Fruit fly (Drosophila melanogaster) whole organism, embryonic: ENCODE results near the gene CG3630.
A peak's percentile ranks its signal among the peaks of the same experiment; 100 is the strongest.

Experiments
- Ada2b ChIP-seq: fragments of 200-800 bp; sonication (Bioruptor generic); IDR thresholded peaks from 2 replicates; pipeline ENCODE4 v1.3.6; 2022; ENCODE audit warnings: missing biosample characterization, missing genetic modification characterization
- Aef1 ChIP-seq: fragments of 200-800 bp; sonication (Bioruptor generic); IDR thresholded peaks from 3 replicates; pipeline ENCODE4 v1.3.6; 2022; ENCODE audit warnings: missing biosample characterization, missing genetic modification characterization
- BtbVII ChIP-seq: fragments of 200-800 bp; sonication (Bioruptor generic); optimal IDR thresholded peaks from 3 replicates; lab custom pipeline; 2017; ENCODE audit warnings: missing biosample characterization, mild to moderate bottlenecking, missing genetic modification characterization
- CG11085 ChIP-seq: fragments of 200-800 bp; sonication (Bioruptor generic); IDR thresholded peaks from 2 replicates; pipeline ENCODE4 v1.3.6; 2022; ENCODE audit warnings: missing biosample characterization, missing genetic modification characterization
- CG11398 ChIP-seq: fragments of 200-800 bp; sonication (Bioruptor generic); optimal IDR thresholded peaks from 2 replicates; lab custom pipeline; 2016; ENCODE audit warnings: missing biosample characterization, missing genetic modification characterization
- CG11504 ChIP-seq: fragments of 200-800 bp; sonication (Bioruptor generic); optimal IDR thresholded peaks from 3 replicates; lab custom pipeline; 2019; ENCODE audit warnings: missing biosample characterization, mild to moderate bottlenecking, missing genetic modification characterization, moderate library complexity
- CG11696 ChIP-seq: fragments of 200-800 bp; sonication (Bioruptor generic); IDR thresholded peaks from 2 replicates; pipeline ENCODE4 v1.3.6; 2022; ENCODE audit warnings: missing biosample characterization, missing genetic modification characterization
- CG13296 ChIP-seq: fragments of 200-800 bp; sonication (Bioruptor generic); optimal IDR thresholded peaks from 3 replicates; lab custom pipeline; 2018; ENCODE audit warnings: missing biosample characterization, mild to moderate bottlenecking, missing genetic modification characterization
- CG13775 ChIP-seq: fragments of 200-800 bp; sonication (Bioruptor generic); optimal IDR thresholded peaks from 3 replicates; lab custom pipeline; 2017; ENCODE audit warnings: missing biosample characterization, mild to moderate bottlenecking, missing genetic modification characterization
- CG1603 ChIP-seq: fragments of 200-800 bp; sonication (Bioruptor generic); optimal IDR thresholded peaks from 2 replicates; lab custom pipeline; 2019; ENCODE audit warnings: missing biosample characterization, mild to moderate bottlenecking, missing genetic modification characterization, moderate library complexity
- CG17361 ChIP-seq: fragments of 200-800 bp; sonication (Bioruptor generic); IDR thresholded peaks from 3 replicates; pipeline ENCODE4 v1.3.6; 2022; ENCODE audit warnings: missing biosample characterization, missing genetic modification characterization
- CG2202 ChIP-seq: fragments of 200-800 bp; sonication (Bioruptor generic); optimal IDR thresholded peaks from 2 replicates; lab custom pipeline; 2018; ENCODE audit warnings: missing biosample characterization, mild to moderate bottlenecking, missing genetic modification characterization
- CG32532 ChIP-seq: fragments of 200-800 bp; sonication (Bioruptor generic); IDR thresholded peaks from 2 replicates; pipeline ENCODE4 v1.3.6; 2022; ENCODE audit warnings: missing biosample characterization, missing genetic modification characterization
- CG42726 ChIP-seq: fragments of 200-800 bp; sonication (Bioruptor generic); IDR thresholded peaks from 2 replicates; pipeline ENCODE4 v1.3.6; 2022; ENCODE audit warnings: missing biosample characterization, missing genetic modification characterization; ENCODE audit not compliant: partially characterized antibody
- CG4707 ChIP-seq: fragments of 200-800 bp; sonication (Bioruptor generic); optimal IDR thresholded peaks from 2 replicates; lab custom pipeline; 2018; ENCODE audit warnings: missing biosample characterization, mild to moderate bottlenecking, missing genetic modification characterization, moderate library complexity
- CG6254 ChIP-seq: fragments of 200-800 bp; sonication (Bioruptor generic); optimal IDR thresholded peaks from 3 replicates; lab custom pipeline; 2017; ENCODE audit warnings: mild to moderate bottlenecking, missing biosample characterization, missing genetic modification reagents, missing genetic modification characterization
- CG6689 ChIP-seq: fragments of 200-800 bp; sonication (Bioruptor generic); IDR thresholded peaks from 2 replicates; pipeline ENCODE4 v1.3.6; 2022; ENCODE audit warnings: missing biosample characterization, missing genetic modification characterization
- CG6765 ChIP-seq: fragments of 200-800 bp; sonication (Bioruptor generic); optimal IDR thresholded peaks from 3 replicates; lab custom pipeline; 2017; ENCODE audit warnings: missing biosample characterization, mild to moderate bottlenecking, missing genetic modification characterization
- CG8359 ChIP-seq: fragments of 200-800 bp; sonication (Bioruptor generic); optimal IDR thresholded peaks from 2 replicates; lab custom pipeline; 2017; ENCODE audit warnings: missing biosample characterization, mild to moderate bottlenecking, missing genetic modification characterization, borderline replicate concordance
- CG9437 ChIP-seq: fragments of 200-800 bp; sonication (Bioruptor generic); optimal IDR thresholded peaks from 2 replicates; lab custom pipeline; 2018; ENCODE audit warnings: missing biosample characterization, mild to moderate bottlenecking, missing genetic modification characterization
- CoRest ChIP-seq: fragments of 200-800 bp; sonication (Bioruptor generic); optimal IDR thresholded peaks from 3 replicates; lab custom pipeline; 2018; ENCODE audit warnings: missing biosample characterization, mild to moderate bottlenecking, missing genetic modification characterization, moderate library complexity
- E2f2 ChIP-seq: fragments of 200-800 bp; sonication (Bioruptor generic); IDR thresholded peaks from 2 replicates; pipeline ENCODE4 v1.3.6; 2022; ENCODE audit warnings: missing biosample characterization, missing genetic modification characterization
- Fer1 ChIP-seq: fragments of 200-800 bp; sonication (Bioruptor generic); optimal IDR thresholded peaks from 2 replicates; lab custom pipeline; 2017; ENCODE audit warnings: missing biosample characterization, mild to moderate bottlenecking, missing genetic modification characterization
- Fer3 ChIP-seq: fragments of 200-800 bp; sonication (Bioruptor generic); optimal IDR thresholded peaks from 2 replicates; lab custom pipeline; 2018; ENCODE audit warnings: missing biosample characterization, mild to moderate bottlenecking, missing genetic modification characterization, moderate library complexity
- HLH3B ChIP-seq: fragments of 200-800 bp; sonication (Bioruptor generic); IDR thresholded peaks from 2 replicates; pipeline ENCODE4 v1.3.6; 2022; ENCODE audit warnings: missing biosample characterization, missing genetic modification characterization
- MTF-1 ChIP-seq: fragments of 200-800 bp; sonication (Bioruptor generic); optimal IDR thresholded peaks from 2 replicates; lab custom pipeline; 2018; ENCODE audit warnings: missing biosample characterization, mild to moderate bottlenecking, missing genetic modification characterization, borderline replicate concordance
- Pdp1 ChIP-seq, 2 experiments: fragments of 200-800 bp; sonication (Bioruptor generic); optimal IDR thresholded peaks; 3 replicates each; lab custom pipeline; 2016; ENCODE audit warnings: missing biosample characterization in 2 of 2, missing genetic modification characterization in 2 of 2, mild to moderate bottlenecking in 1 of 2, moderate library complexity in 1 of 2
- Ptx1 ChIP-seq: fragments of 200-800 bp; sonication (Bioruptor generic); IDR thresholded peaks from 2 replicates; pipeline ENCODE4 v1.3.6; 2022; ENCODE audit warnings: missing biosample characterization, missing genetic modification characterization
- Sox102F ChIP-seq: fragments of 200-800 bp; sonication (Bioruptor generic); optimal IDR thresholded peaks from 2 replicates; lab custom pipeline; 2018; ENCODE audit warnings: missing biosample characterization, mild to moderate bottlenecking, missing genetic modification characterization, moderate library complexity
- bcd ChIP-seq: fragments of 200-800 bp; sonication (Bioruptor generic); optimal IDR thresholded peaks from 2 replicates; lab custom pipeline; 2017; ENCODE audit warnings: missing biosample characterization, mild to moderate bottlenecking, missing genetic modification characterization
- bsh ChIP-seq, 2 experiments: fragments of 200-800 bp; sonication (Bioruptor generic); optimal IDR thresholded peaks; 2 replicates each; lab custom pipeline; 2017 to 2018; ENCODE audit warnings: mild to moderate bottlenecking in 2 of 2, missing biosample characterization in 2 of 2, missing genetic modification characterization in 2 of 2, moderate library complexity in 1 of 2
- crc ChIP-seq: fragments of 200-800 bp; sonication (Bioruptor generic); optimal IDR thresholded peaks from 2 replicates; lab custom pipeline; 2016; ENCODE audit warnings: missing biosample characterization, missing genetic modification characterization
- dm ChIP-seq: fragments of 200-800 bp; sonication (Bioruptor generic); optimal IDR thresholded peaks from 3 replicates; lab custom pipeline; 2016; ENCODE audit warnings: missing biosample characterization, missing genetic modification characterization
- dmrt99B ChIP-seq: fragments of 200-800 bp; sonication (Bioruptor generic); optimal IDR thresholded peaks from 2 replicates; lab custom pipeline; 2018; ENCODE audit warnings: missing biosample characterization, mild to moderate bottlenecking, missing genetic modification characterization, moderate library complexity
- fd102C ChIP-seq: fragments of 200-800 bp; sonication (Bioruptor generic); optimal IDR thresholded peaks from 2 replicates; lab custom pipeline; 2018; ENCODE audit warnings: missing biosample characterization, mild to moderate bottlenecking, missing genetic modification characterization, moderate library complexity
- fd3F ChIP-seq: fragments of 200-800 bp; sonication (Bioruptor generic); optimal IDR thresholded peaks from 2 replicates; lab custom pipeline; 2018; ENCODE audit warnings: missing biosample characterization, mild to moderate bottlenecking, missing genetic modification characterization, moderate library complexity
- gem ChIP-seq: fragments of 200-800 bp; sonication (Bioruptor generic); optimal IDR thresholded peaks from 2 replicates; lab custom pipeline; 2019; ENCODE audit warnings: missing biosample characterization, mild to moderate bottlenecking, missing genetic modification characterization, moderate library complexity
- h ChIP-seq: fragments of >200 bp; optimal IDR thresholded peaks from 2 replicates; lab custom pipeline; 2017
- mirr ChIP-seq: fragments of 200-800 bp; sonication (Bioruptor generic); optimal IDR thresholded peaks from 3 replicates; lab custom pipeline; 2018; ENCODE audit warnings: missing biosample characterization, mild to moderate bottlenecking, missing genetic modification characterization
- nerfin-1 ChIP-seq: fragments of 200-800 bp; sonication (Bioruptor generic); optimal IDR thresholded peaks from 3 replicates; lab custom pipeline; 2019; ENCODE audit warnings: missing biosample characterization, mild to moderate bottlenecking, missing genetic modification characterization, moderate library complexity
- pfk ChIP-seq: fragments of 200-800 bp; sonication (Bioruptor generic); optimal IDR thresholded peaks from 2 replicates; lab custom pipeline; 2018; ENCODE audit warnings: missing biosample characterization, mild to moderate bottlenecking, missing genetic modification characterization, moderate library complexity
- phol ChIP-seq: fragments of 200-800 bp; sonication (Bioruptor generic); optimal IDR thresholded peaks from 3 replicates; lab custom pipeline; 2018; ENCODE audit warnings: missing biosample characterization, mild to moderate bottlenecking, missing genetic modification characterization, moderate library complexity
- sens ChIP-seq: fragments of 200-800 bp; sonication (Bioruptor generic); peaks from one replicate; lab custom pipeline; 2016; ENCODE audit warnings: missing biosample characterization, missing genetic modification characterization
- sob ChIP-seq: fragments of 200-800 bp; sonication (Bioruptor generic); IDR thresholded peaks from 2 replicates; pipeline ENCODE4 v1.3.6; 2022; ENCODE audit warnings: missing biosample characterization, missing genetic modification characterization
- sug ChIP-seq: fragments of 200-800 bp; optimal IDR thresholded peaks from 2 replicates; lab custom pipeline; 2019; ENCODE audit warnings: missing biosample characterization, mild to moderate bottlenecking, missing genetic modification characterization, moderate library complexity
- tgo ChIP-seq: fragments of 200-800 bp; sonication (Bioruptor generic); IDR thresholded peaks from 3 replicates; pipeline ENCODE4 v1.3.6; 2022; ENCODE audit warnings: missing biosample characterization, missing genetic modification characterization
- unpg ChIP-seq: fragments of 200-800 bp; sonication (Bioruptor generic); optimal IDR thresholded peaks from 3 replicates; lab custom pipeline; 2018; ENCODE audit warnings: missing biosample characterization, mild to moderate bottlenecking, missing genetic modification characterization, moderate library complexity
- wek ChIP-seq: fragments of 200-800 bp; sonication (Bioruptor generic); optimal IDR thresholded peaks from 3 replicates; lab custom pipeline; 2018; ENCODE audit warnings: missing biosample characterization, mild to moderate bottlenecking, missing genetic modification characterization, moderate library complexity

The CG3630 gene

DNA sequence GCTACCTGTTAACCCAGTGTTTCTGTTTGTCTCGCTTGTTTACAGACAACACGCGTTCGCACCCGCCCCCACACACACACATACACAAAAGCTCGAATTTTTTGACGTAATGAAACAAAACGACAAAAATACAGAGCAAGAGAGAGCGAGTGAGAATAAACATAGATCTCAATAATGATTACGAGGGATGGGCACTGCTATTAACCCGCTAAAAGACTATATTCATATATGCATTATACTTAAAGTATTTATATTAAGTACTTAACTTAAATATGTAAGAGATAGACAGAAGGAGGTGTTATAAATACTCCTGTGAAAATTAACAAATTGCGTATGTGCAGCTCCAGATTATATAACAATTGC lies 20.2 kb upstream of the CG3630 start (continued):
- TF ChIP-seq unpg (GFP tag; lab: Kevin White, UChicago) = peak; percentile 33
- TF ChIP-seq CG13775 (GFP tag; lab: Kevin White, UChicago) = peak; percentile 19
- TF ChIP-seq crc (GFP tag; lab: Kevin White, UChicago) = no peak
- peak; percentile 25 for TF ChIP-seq fd3F (GFP tag; lab: Kevin White, UChicago)
- peak; percentile 31 for TF ChIP-seq sug (tag; lab: Kevin White, UChicago)
- TF ChIP-seq dm (GFP tag; lab: Kevin White, UChicago) = peak; percentile 22
- TF ChIP-seq bsh (GFP tag; optimal IDR thresholded peaks at IDR 0.05; lab: Kevin White, UChicago) = peak in 1 of 2 experiments; percentile 46
- peak; percentile 43 for TF ChIP-seq CG6689 (GFP tag; lab: Robert Waterston, UW)
- TF ChIP-seq Ada2b = peak; percentile 31; the same call in 1 of the 2 replicates
- peak; percentile 30 for TF ChIP-seq CG6765
- peak; percentile 5 for TF ChIP-seq CG8359 (GFP tag; lab: Kevin White, UChicago)
- TF ChIP-seq HLH3B (GFP tag; lab: Robert Waterston, UW) = peak; percentile 20; the same call in 1 of the 2 replicates
- peak; percentile 61 for TF ChIP-seq CG11504
- peak; percentile 64; the same call in 1 of the 2 replicates for TF ChIP-seq CG32532 (GFP tag; lab: Robert Waterston, UW)
- TF ChIP-seq MTF-1 = peak; percentile 77
- TF ChIP-seq CoRest (tag; lab: Kevin White, UChicago) = peak; percentile 50
- TF ChIP-seq CG1603 (tag; lab: Kevin White, UChicago) = peak; percentile 60
- TF ChIP-seq CG13296 (GFP tag; lab: Kevin White, UChicago) = peak; percentile 32
- TF ChIP-seq CG17361 = 0 out of 3 replicates have a peak, but pooled peaks have one; percentile 49
- no peak for TF ChIP-seq h (lab: Kevin White, UChicago)
- TF ChIP-seq Aef1 (GFP tag; lab: Robert Waterston, UW) = 0 out of 3 replicates have a peak, but pooled peaks have one; percentile 11
- peak; percentile 50 for TF ChIP-seq Sox102F (GFP tag; lab: Kevin White, UChicago)
- 0 out of 2 replicates have a peak, but pooled peaks have one; percentile 7 for TF ChIP-seq CG11696 (GFP tag; lab: Robert Waterston, UW)
- TF ChIP-seq Pdp1 (GFP tag; optimal IDR thresholded peaks at IDR 0.05; lab: Kevin White, UChicago) = peak; percentile 2 to 90
- TF ChIP-seq phol (tag; lab: Kevin White, UChicago) = peak; percentile 27
- TF ChIP-seq CG6254 (GFP tag; lab: Kevin White, UChicago) = peak; percentile 3
- peak; percentile 73 for TF ChIP-seq CG9437
- TF ChIP-seq BtbVII = peak; percentile 63
- peak; percentile 66 for TF ChIP-seq sens (GFP tag; lab: Kevin White, UChicago)
- TF ChIP-seq CG11085 (GFP tag; lab: Robert Waterston, UW) = 0 out of 2 replicates have a peak, but pooled peaks have one; percentile 15
- peak; percentile 28; the same call in 1 of the 2 replicates for TF ChIP-seq Ptx1
- peak; percentile 57 for TF ChIP-seq Fer3
- peak; percentile 55; the same call in 1 of the 2 replicates for TF ChIP-seq sob (GFP tag; lab: Robert Waterston, UW)
- peak; percentile 85 for TF ChIP-seq wek
- peak; percentile 20 for TF ChIP-seq nerfin-1 (tag; lab: Kevin White, UChicago)
- TF ChIP-seq E2f2 (GFP tag; lab: Robert Waterston, UW) = no peak; the same call in 1 of the 2 replicates
- TF ChIP-seq pfk (GFP tag; lab: Kevin White, UChicago) = peak; percentile 28
- TF ChIP-seq CG2202 = peak; percentile 4
- peak; percentile 47 for TF ChIP-seq dmrt99B (tag; lab: Kevin White, UChicago)
- peak; percentile 42 for TF ChIP-seq Fer1
- TF ChIP-seq bcd (GFP tag; lab: Kevin White, UChicago) = peak; percentile 11
- TF ChIP-seq CG11398 (GFP tag; lab: Kevin White, UChicago) = peak; percentile 61
- TF ChIP-seq gem (tag; lab: Kevin White, UChicago) = peak; percentile 55
- peak; percentile 97 for TF ChIP-seq mirr
- no peak for TF ChIP-seq CG42726
- TF ChIP-seq fd102C (GFP tag; lab: Kevin White, UChicago) = peak; percentile 38
- no peak; the same call in 2 of the 3 replicates for TF ChIP-seq tgo
- peak; percentile 68 for TF ChIP-seq CG4707 (GFP tag; lab: Kevin White, UChicago)
